Worm (Caenorhabditis elegans) whole organism, L2 larva: ENCODE results near the gene grl-7.

Experiments
- Y55F3AM.14 ChIP-seq: fragments of 200-800 bp; sonication (Bioruptor generic); optimal IDR thresholded peaks from 2 replicates; lab custom pipeline; 2018; ENCODE audit warnings: mild to moderate bottlenecking, missing genetic modification characterization, missing compliant biosample characterization
- ZK546.5 ChIP-seq: sonication (generic microtip); optimal IDR thresholded peaks from 2 replicates; lab custom pipeline; 2017; ENCODE audit warnings: missing biosample characterization, missing genetic modification characterization
- alr-1 ChIP-seq: fragments of 150-350 bp; optimal IDR thresholded peaks from 2 replicates; lab custom pipeline; 2014; ENCODE audit warnings: missing biosample characterization, missing genetic modification characterization
- aly-2 ChIP-seq: fragments of 150-350 bp; optimal IDR thresholded peaks from 2 replicates; lab custom pipeline; 2014; ENCODE audit warnings: missing biosample characterization, missing genetic modification characterization
- ceh-16 ChIP-seq: fragments of 150-350 bp; optimal IDR thresholded peaks from 2 replicates; lab custom pipeline; 2014; ENCODE audit warnings: missing biosample characterization, missing genetic modification characterization
- egl-27 ChIP-seq: sonication (generic microtip); optimal IDR thresholded peaks from 3 replicates; lab custom pipeline; 2017; ENCODE audit warnings: missing biosample characterization, missing genetic modification reagents, missing genetic modification characterization
- nhr-237 ChIP-seq: fragments of 150-350 bp; optimal IDR thresholded peaks from 2 replicates; lab custom pipeline; 2014; ENCODE audit warnings: missing biosample characterization, missing genetic modification characterization
- nhr-77 ChIP-seq: fragments of 150-350 bp; optimal IDR thresholded peaks from 2 replicates; lab custom pipeline; 2014; ENCODE audit warnings: missing biosample characterization, missing genetic modification characterization
- snpc-4 ChIP-seq: fragments of 150-350 bp; optimal IDR thresholded peaks from 2 replicates; lab custom pipeline; 2014; ENCODE audit warnings: missing biosample characterization, missing genetic modification characterization
- zag-1 ChIP-seq: fragments of 150-350 bp; optimal IDR thresholded peaks from 2 replicates; lab custom pipeline; 2014; ENCODE audit warnings: missing biosample characterization, missing genetic modification characterization

DNA sequence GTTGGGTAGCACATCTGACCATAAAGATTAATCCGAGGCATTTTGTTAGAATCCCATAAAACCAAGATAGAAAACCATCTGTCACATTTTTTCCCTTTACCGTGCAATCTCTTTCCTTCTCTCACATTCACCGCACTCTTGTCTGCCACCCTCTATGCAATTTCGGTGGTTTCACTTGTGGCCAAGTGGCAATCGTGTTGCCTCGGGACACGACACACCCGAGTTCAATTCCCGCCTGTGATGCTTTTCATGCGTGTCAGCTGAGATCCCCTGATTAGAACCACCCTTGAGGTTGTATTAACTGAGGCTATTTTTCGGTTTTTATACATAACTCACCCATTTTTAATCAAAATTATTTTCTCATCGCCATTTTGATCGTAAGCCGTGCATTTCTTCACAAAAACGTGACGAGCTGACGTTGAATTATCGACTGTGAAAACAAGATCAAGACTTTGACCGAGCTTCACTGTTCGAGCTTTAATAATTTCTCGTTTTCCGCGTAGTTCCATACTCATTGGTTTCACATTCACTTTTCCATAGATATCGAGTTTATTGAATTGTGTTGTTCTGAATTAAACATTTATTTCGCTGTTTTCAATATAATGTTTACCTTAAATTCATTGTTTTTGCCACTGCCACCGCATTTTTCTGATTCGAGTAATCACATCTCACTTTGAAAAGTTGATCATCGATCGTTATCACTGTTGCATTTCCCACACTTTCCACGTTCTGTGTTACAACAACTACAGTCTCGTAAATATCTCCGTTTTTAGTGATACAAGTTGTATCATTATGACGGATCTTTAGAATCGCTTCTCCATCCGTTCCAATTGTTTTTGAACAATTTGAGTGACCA lies 32.6 kb downstream of the grl-7 start:
- peak; percentile 85 for TF ChIP-seq Y55F3AM.14 (GFP tag; lab: Kevin White, UChicago)
- TF ChIP-seq ZK546.5 (tag; lab: Kevin White, UChicago): no peak
- peak; percentile 9 for TF ChIP-seq zag-1 (tag; lab: Kevin White, UChicago)
- no peak for TF ChIP-seq aly-2 (tag; lab: Kevin White, UChicago)
- TF ChIP-seq nhr-77 (tag; lab: Kevin White, UChicago): no peak
- peak; percentile 64 for TF ChIP-seq egl-27 (tag; lab: Kevin White, UChicago)
- peak; percentile 44 for TF ChIP-seq ceh-16
- TF ChIP-seq nhr-237 (tag; lab: Kevin White, UChicago): no peak
- no peak for TF ChIP-seq alr-1
- TF ChIP-seq snpc-4 (tag; lab: Kevin White, UChicago): peak; percentile 59
